Fruit fly (Drosophila melanogaster) Kc167 (cell line): ENCODE data around the gene CG6999.

ENCODE experiments used
- h ChIP-seq: fragments of >200 bp; optimal IDR thresholded peaks from 3 replicates; lab custom pipeline; 2018; ENCODE audit warnings: missing external identifiers
- psq ChIP-seq: fragments of >200 bp; optimal IDR thresholded peaks from 2 replicates; lab custom pipeline; 2017; ENCODE audit warnings: missing external identifiers
- ttk ChIP-seq: sonication (Bioruptor generic); optimal IDR thresholded peaks from 2 replicates; lab custom pipeline; 2017; ENCODE audit warnings: missing external identifiers

- TF ChIP-seq psq (lab: Kevin White, UChicago), result no peak
- no peak for TF ChIP-seq h (lab: Kevin White, UChicago)
- no peak for TF ChIP-seq ttk (lab: Kevin White, UChicago)
These were observed 5.6 kb upstream of the CG6999 start, which contains the start of gene APC4 for dm6 chrX:9082600-9082999.
